Worm (Caenorhabditis elegans): Measurements from ENCODE around the gene C05D11.5.

Gene C05D11.5

ce11 chrIII:6418254-6418653 lies 6.4 kb upstream of the C05D11.5 start:
- no peak for TF ChIP-seq elt-2 (tag; optimal IDR thresholded peaks at IDR 0.05)
- peak; percentile 75 for TF ChIP-seq nhr-85 (tag)
- no peak for TF ChIP-seq ceh-90 (tag; optimal IDR thresholded peaks at IDR 0.05)
- TF ChIP-seq mab-9 (GFP tag; IDR thresholded peaks at IDR 0.05) = no peak
- no peak for TF ChIP-seq hlh-17 (GFP tag; optimal IDR thresholded peaks at IDR 0.05; ENCODE audit: borderline replicate concordance)
- TF ChIP-seq nhr-47 (tag; optimal IDR thresholded peaks at IDR 0.05) = no peak

DNA sequence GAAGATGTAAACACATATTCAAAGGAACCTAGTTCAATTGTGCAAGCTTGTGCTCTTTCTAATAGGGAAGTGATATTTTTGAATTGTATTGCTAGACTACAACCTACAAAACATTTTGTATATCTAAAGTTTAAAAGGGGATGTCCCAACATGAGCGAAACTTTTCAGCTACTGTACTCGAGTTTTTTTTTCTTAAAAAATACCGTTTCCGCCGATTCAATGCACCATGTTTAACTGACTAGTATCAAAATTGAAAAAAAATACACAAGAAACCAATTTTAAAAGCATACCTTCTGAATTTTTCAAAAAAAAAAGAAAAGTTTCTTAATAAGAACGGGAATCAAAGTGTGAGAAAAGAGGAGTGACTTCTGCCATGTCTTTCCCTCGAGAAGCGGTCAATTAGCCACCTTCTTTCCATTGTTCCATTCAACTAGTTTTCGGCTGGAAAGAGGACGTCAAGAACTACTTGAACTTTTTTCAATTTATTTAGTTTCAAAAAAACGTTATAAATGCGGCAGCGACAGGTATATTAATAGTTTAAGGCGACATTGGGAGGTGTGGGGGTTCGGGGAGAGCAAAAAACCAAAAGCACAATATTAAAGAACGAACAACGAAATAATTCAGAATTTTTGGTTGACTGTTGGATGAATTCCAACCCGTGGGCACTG lies 3.6 kb upstream of the C05D11.5 start, which contains the start of gene nas-4:
Gene nas-4 (minus strand): TSS at position 351 of the 668 bp plus-strand sequence.
- TF ChIP-seq rnt-1 (tag; optimal IDR thresholded peaks at IDR 0.05) = no peak
- peak; percentile 38 for TF ChIP-seq ama-1 (optimal IDR thresholded peaks at IDR 0.05)
- peak; percentile 41 for TF ChIP-seq ztf-4 (tag; optimal IDR thresholded peaks at IDR 0.05)
- peak; percentile 27 for TF ChIP-seq tbx-2 (tag; optimal IDR thresholded peaks at IDR 0.05)
- peak; percentile 39 for TF ChIP-seq aly-2 (tag; optimal IDR thresholded peaks at IDR 0.05)
- TF ChIP-seq nhr-20 (tag; optimal IDR thresholded peaks at IDR 0.05) = peak; percentile 5
- peak; percentile 7 for TF ChIP-seq dsc-1 (tag; optimal IDR thresholded peaks at IDR 0.05)
- TF ChIP-seq nhr-76 (tag; optimal IDR thresholded peaks at IDR 0.05) = no peak
- TF ChIP-seq ceh-88 (GFP tag; IDR thresholded peaks at IDR 0.05) = no peak
- TF ChIP-seq nhr-47 (tag; optimal IDR thresholded peaks at IDR 0.05) = peak; percentile 42
- TF ChIP-seq snu-23 (GFP tag; optimal IDR thresholded peaks at IDR 0.05) = peak; percentile 42
- no peak for TF ChIP-seq fkh-4 (tag; optimal IDR thresholded peaks at IDR 0.05; ENCODE audit: borderline replicate concordance)
- peak; percentile 40 for TF ChIP-seq nhr-90 (tag; optimal IDR thresholded peaks at IDR 0.05; ENCODE audit: poor library complexity)
- peak; percentile 70 for TF ChIP-seq nhr-85 (tag)
- peak; percentile 45 for TF ChIP-seq nhr-71 (tag; optimal IDR thresholded peaks at IDR 0.05)
- TF ChIP-seq grh-1 (GFP tag; IDR thresholded peaks at IDR 0.05) = peak; percentile 32; the same call in 1 of the 2 replicates

DNA sequence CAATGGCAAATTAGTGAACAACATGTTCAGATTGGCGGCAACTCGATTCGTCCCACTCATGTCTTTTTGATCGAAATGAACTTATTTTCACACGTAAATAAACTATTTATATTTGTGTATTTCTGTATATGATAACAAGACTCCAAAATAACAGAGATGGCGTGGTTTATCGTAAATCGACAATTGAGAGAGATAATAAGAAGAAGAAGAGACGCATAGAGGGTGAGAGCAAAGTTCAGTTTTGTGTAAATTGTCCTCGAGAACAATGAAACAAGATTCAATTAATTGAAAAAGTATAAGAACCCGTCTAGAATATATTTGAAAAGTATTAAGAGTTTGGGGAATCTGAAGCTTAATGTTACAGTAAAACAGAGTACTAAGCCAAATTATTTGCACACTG lies 384 bp downstream of the C05D11.5 start:
- TF ChIP-seq ztf-4 (tag; optimal IDR thresholded peaks at IDR 0.05) = no peak
- TF ChIP-seq lin-35 (GFP tag; optimal IDR thresholded peaks at IDR 0.05) = peak in 1 of 2 experiments; percentile 29
- no peak for TF ChIP-seq nhr-28 (tag; optimal IDR thresholded peaks at IDR 0.05)
- TF ChIP-seq nhr-71 (tag; optimal IDR thresholded peaks at IDR 0.05) = peak; percentile 35
- TF ChIP-seq C16A3.4 (tag; optimal IDR thresholded peaks at IDR 0.05) = peak; percentile 13
- no peak for TF ChIP-seq aly-2 (tag; optimal IDR thresholded peaks at IDR 0.05)
- no peak for TF ChIP-seq unc-86 (tag; optimal IDR thresholded peaks at IDR 0.05)
- TF ChIP-seq blmp-1 (tag; optimal IDR thresholded peaks at IDR 0.05) = peak; percentile 33
- TF ChIP-seq nhr-85 (tag) = peak; percentile 61
- TF ChIP-seq alr-1 (tag; optimal IDR thresholded peaks at IDR 0.05; ENCODE audit: borderline replicate concordance) = no peak
- TF ChIP-seq lsy-2 (tag; optimal IDR thresholded peaks at IDR 0.05) = peak in 1 of 2 experiments; percentile 51
- peak in 1 of 6 experiments; percentile 32 for TF ChIP-seq elt-3 (tag; optimal IDR thresholded peaks at IDR 0.05)
- no peak for TF ChIP-seq nhr-84 (tag; optimal IDR thresholded peaks at IDR 0.05)
- TF ChIP-seq elt-2 (tag; optimal IDR thresholded peaks at IDR 0.05) = peak; percentile 25
- TF ChIP-seq aha-1 (tag; optimal IDR thresholded peaks at IDR 0.05) = no peak
- no peak for TF ChIP-seq fkh-8 (tag; optimal IDR thresholded peaks at IDR 0.05)
- peak; percentile 11 for TF ChIP-seq snu-23 (GFP tag; optimal IDR thresholded peaks at IDR 0.05)
- TF ChIP-seq egl-13 (tag; optimal IDR thresholded peaks at IDR 0.05) = no peak
- TF ChIP-seq hlh-17 (GFP tag; optimal IDR thresholded peaks at IDR 0.05; ENCODE audit: borderline replicate concordance) = no peak
- no peak for TF ChIP-seq mef-2 (tag; optimal IDR thresholded peaks at IDR 0.05)

- TF ChIP-seq hpl-2 (GFP tag; optimal IDR thresholded peaks at IDR 0.05) = no peak
- TF ChIP-seq jun-1 (tag; optimal IDR thresholded peaks at IDR 0.05) = no peak
- TF ChIP-seq mab-9 (GFP tag; IDR thresholded peaks at IDR 0.05) = no peak
- TF ChIP-seq unc-130 (tag; optimal IDR thresholded peaks at IDR 0.05) = no peak
- no peak for TF ChIP-seq unc-62 (GFP tag; optimal IDR thresholded peaks at IDR 0.05)
Observed at ce11 chrIII:6406829-6407228, 5.0 kb downstream of the C05D11.5 start, which contains the start of gene let-756. let-756 (plus strand) TSS chrIII:6407129.

All from whole organism, L1 larva.